Worm (Caenorhabditis elegans) whole organism, L2 larva: ENCODE results near the gene F56H9.6.
A peak's percentile ranks its signal among the peaks of the same experiment; 100 is the strongest.

Experiments
- ZK546.5 ChIP-seq: sonication (generic microtip); optimal IDR thresholded peaks from 2 replicates; lab custom pipeline; 2017; ENCODE audit warnings: missing biosample characterization, missing genetic modification characterization
- elt-3 ChIP-seq: sonication (generic microtip); optimal IDR thresholded peaks from 2 replicates; lab custom pipeline; 2017; ENCODE audit warnings: missing biosample characterization, missing genetic modification characterization
- lin-39 ChIP-seq: fragments of 150-350 bp; optimal IDR thresholded peaks from 2 replicates; lab custom pipeline; 2014; ENCODE audit warnings: missing biosample characterization, missing genetic modification reagents, missing genetic modification characterization
- lsy-2 ChIP-seq, 2 experiments: fragments of 150-350 bp in 1 of 2; sonication (generic microtip) in 1 of 2; optimal IDR thresholded peaks; 2 replicates each; lab custom pipeline; 2014 to 2017; ENCODE audit warnings: missing biosample characterization in 2 of 2, missing genetic modification characterization in 2 of 2
- skn-1 ChIP-seq: sonication (generic microtip); optimal IDR thresholded peaks from 2 replicates; lab custom pipeline; 2017; ENCODE audit warnings: missing biosample characterization, missing genetic modification characterization
- unc-62 ChIP-seq: fragments of 150-350 bp; optimal IDR thresholded peaks from 2 replicates; lab custom pipeline; 2014; ENCODE audit warnings: missing biosample characterization, missing genetic modification reagents, missing genetic modification characterization

DNA sequence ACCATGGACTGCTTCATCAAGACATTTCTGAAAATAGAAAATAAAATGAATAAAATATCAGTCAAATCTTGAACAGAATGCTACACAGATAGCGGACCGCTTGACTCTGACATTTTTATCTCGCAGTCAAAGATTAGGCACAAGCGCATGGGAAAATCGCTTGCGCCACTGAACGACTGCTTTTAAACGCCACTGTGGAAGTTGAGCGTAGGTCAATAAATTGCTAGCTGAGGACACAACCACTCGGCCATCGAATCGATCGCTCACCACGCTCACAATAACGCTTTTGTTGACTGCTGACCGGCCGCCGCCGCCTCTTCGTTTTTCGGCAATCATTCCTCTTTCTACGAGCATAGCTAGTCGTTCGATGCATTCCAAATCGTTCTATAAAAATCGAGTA, 32.8 kb downstream of the F56H9.6 start:
- no peak for TF ChIP-seq elt-3 (tag; lab: Kevin White, UChicago)
- TF ChIP-seq ZK546.5 (tag; lab: Kevin White, UChicago) = no peak
- TF ChIP-seq lsy-2 (tag; optimal IDR thresholded peaks at IDR 0.05; lab: Kevin White, UChicago) = peak in 1 of 2 experiments; percentile 41
- no peak for TF ChIP-seq skn-1 (tag; lab: Kevin White, UChicago)
- no peak for TF ChIP-seq lin-39 (tag; lab: Kevin White, UChicago)
- TF ChIP-seq unc-62 (GFP tag; lab: Kevin White, UChicago) = no peak
